Worm (Caenorhabditis elegans) whole organism, early embryonic: ENCODE results near the gene C01G12.3.

Experiments used
- B0310.2 ChIP-seq: sonication (generic microtip); optimal IDR thresholded peaks from 2 replicates; lab custom pipeline; 2016; ENCODE audit warnings: mild to moderate bottlenecking, missing genetic modification characterization, missing compliant biosample characterization
- aly-1 ChIP-seq: sonication (generic microtip); optimal IDR thresholded peaks from 2 replicates; lab custom pipeline; 2016; ENCODE audit warnings: missing genetic modification characterization, missing compliant biosample characterization
- ama-1 ChIP-seq: fragments of 150-350 bp; optimal IDR thresholded peaks from 2 replicates; lab custom pipeline; 2014
- ets-7 ChIP-seq: sonication (generic microtip); optimal IDR thresholded peaks from 2 replicates; lab custom pipeline; 2016; ENCODE audit warnings: missing genotype, missing genetic modification characterization, missing compliant biosample characterization
- flt-1 ChIP-seq: fragments of 200-800 bp; sonication (Bioruptor generic); IDR thresholded peaks from 2 replicates; pipeline ENCODE4 v1.3.6; 2022; ENCODE audit warnings: missing genetic modification characterization, missing compliant biosample characterization
- scrt-1 ChIP-seq: fragments of 200-800 bp; sonication (Bioruptor generic); IDR thresholded peaks from 2 replicates; pipeline ENCODE4 v1.3.6; 2022; ENCODE audit warnings: missing genetic modification characterization, missing compliant biosample characterization
- tbx-11 ChIP-seq: fragments of 200-800 bp; sonication (Bioruptor generic); IDR thresholded peaks from 2 replicates; pipeline ENCODE4 v1.3.6; 2022; ENCODE audit warnings: missing genetic modification characterization, missing compliant biosample characterization
- tra-4 ChIP-seq: sonication (generic microtip); optimal IDR thresholded peaks from 2 replicates; lab custom pipeline; 2017; ENCODE audit warnings: missing genetic modification characterization, missing compliant biosample characterization

ce11 chrII:14616402-14616801 is 34.3 kb upstream of the C01G12.3 start:
- TF ChIP-seq flt-1 (GFP tag; lab: Robert Waterston, UW) (no peak), B0310.2 (no peak), ama-1 (no peak), tbx-11 (GFP tag; lab: Robert Waterston, UW) (no peak), tra-4 (tag; lab: Kevin White, UChicago) (no peak), ets-7 (tag; lab: Kevin White, UChicago) (no peak), aly-1 (tag; lab: Kevin White, UChicago) (no peak), scrt-1 (GFP tag; lab: Robert Waterston, UW) (no peak)
